Worm (Caenorhabditis elegans) whole organism, early embryonic: Measurements from ENCODE around the gene C15F1.2.
A peak's percentile ranks its signal among the peaks of the same experiment; 100 is the strongest.
"Not testable (repeated sequence)": the region's sequence is repeated elsewhere in the genome, so short reads cannot be mapped to it uniquely, and the experiment has no call there.

Experiments used
- B0310.2 ChIP-seq: sonication (generic microtip); optimal IDR thresholded peaks from 2 replicates; lab custom pipeline; 2016; ENCODE audit warnings: mild to moderate bottlenecking, missing genetic modification characterization, missing compliant biosample characterization
- ama-1 ChIP-seq: fragments of 150-350 bp; optimal IDR thresholded peaks from 2 replicates; lab custom pipeline; 2014
- ceh-13 ChIP-seq: fragments of 200-800 bp; sonication (Bioruptor generic); optimal IDR thresholded peaks from 2 replicates; lab custom pipeline; 2018; ENCODE audit warnings: mild to moderate bottlenecking, missing genetic modification characterization, missing compliant biosample characterization
- ets-7 ChIP-seq: sonication (generic microtip); optimal IDR thresholded peaks from 2 replicates; lab custom pipeline; 2016; ENCODE audit warnings: missing genotype, missing genetic modification characterization, missing compliant biosample characterization
- flt-1 ChIP-seq: fragments of 200-800 bp; sonication (Bioruptor generic); IDR thresholded peaks from 2 replicates; pipeline ENCODE4 v1.3.6; 2022; ENCODE audit warnings: missing genetic modification characterization, missing compliant biosample characterization
- hmbx-1 ChIP-seq: sonication (generic microtip); optimal IDR thresholded peaks from 2 replicates; lab custom pipeline; 2016; ENCODE audit warnings: mild to moderate bottlenecking, missing genetic modification characterization, missing compliant biosample characterization
- hmg-4 ChIP-seq: fragments of 200-800 bp; sonication (Bioruptor generic); optimal IDR thresholded peaks from 2 replicates; lab custom pipeline; 2018; ENCODE audit warnings: mild to moderate bottlenecking, missing genetic modification characterization, missing compliant biosample characterization
- pes-1 ChIP-seq: fragments of 200-800 bp; sonication (Bioruptor generic); IDR thresholded peaks from 2 replicates; pipeline ENCODE4 v1.3.6; 2022; ENCODE audit warnings: missing genetic modification reagents, missing genetic modification characterization, missing compliant biosample characterization
- sea-1 ChIP-seq: fragments of 200-800 bp; sonication (Bioruptor generic); conservative IDR thresholded peaks from 2 replicates; pipeline ENCODE4 v1.3.6; 2022; ENCODE audit warnings: missing genetic modification characterization, missing compliant biosample characterization
- tbx-37 ChIP-seq: fragments of 200-800 bp; sonication (Bioruptor generic); conservative IDR thresholded peaks from 2 replicates; pipeline ENCODE4 v1.3.6; 2022; ENCODE audit warnings: missing genetic modification reagents, missing genetic modification characterization, missing compliant biosample characterization

DNA sequence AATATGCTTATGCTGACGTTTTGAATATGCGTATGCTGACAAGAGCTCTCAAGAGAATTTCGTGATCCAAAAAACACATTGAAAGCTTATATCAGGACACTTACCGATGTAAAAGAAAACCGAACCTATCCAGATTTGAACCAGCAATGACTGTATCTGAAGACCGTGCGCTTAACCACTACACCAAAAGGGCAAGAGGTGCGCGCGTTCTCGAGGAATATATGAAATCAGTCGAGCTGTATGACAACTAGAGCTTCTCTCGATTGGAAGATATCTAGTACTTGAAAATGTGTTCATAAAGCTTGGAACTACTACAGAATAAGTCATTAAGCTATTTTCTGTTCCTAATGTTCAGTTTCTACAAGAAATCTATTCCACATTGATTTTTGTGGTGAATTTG, 3.2 kb downstream of the C15F1.2 start:
- TF ChIP-seq ama-1; ceh-13 (GFP tag; lab: Kevin White, UChicago); hmg-4 (GFP tag; lab: Kevin White, UChicago); sea-1 (GFP tag; lab: Robert Waterston, UW); hmbx-1 (tag; lab: Kevin White, UChicago); pes-1 (GFP tag; lab: Robert Waterston, UW); ets-7 (tag; lab: Kevin White, UChicago); flt-1 (GFP tag; lab: Robert Waterston, UW); B0310.2 (tag; lab: Kevin White, UChicago): not testable (repeated sequence)
- TF ChIP-seq tbx-37 (GFP tag; lab: Robert Waterston, UW), result 0 out of 2 replicates have a peak, but pooled peaks have one; percentile 44
